Worm (Caenorhabditis elegans) whole organism, L2 larva: ENCODE measurements around the gene C30G7.5.

ENCODE experiments used
- Y55F3AM.14 ChIP-seq: fragments of 200-800 bp; sonication (Bioruptor generic); optimal IDR thresholded peaks from 2 replicates; lab custom pipeline; 2018; ENCODE audit warnings: mild to moderate bottlenecking, missing genetic modification characterization, missing compliant biosample characterization
- egl-27 ChIP-seq: sonication (generic microtip); optimal IDR thresholded peaks from 3 replicates; lab custom pipeline; 2017; ENCODE audit warnings: missing biosample characterization, missing genetic modification reagents, missing genetic modification characterization
- elt-3 ChIP-seq: sonication (generic microtip); optimal IDR thresholded peaks from 2 replicates; lab custom pipeline; 2017; ENCODE audit warnings: missing biosample characterization, missing genetic modification characterization
- lin-13 ChIP-seq: fragments of 150-350 bp; optimal IDR thresholded peaks from 2 replicates; lab custom pipeline; 2014; ENCODE audit warnings: missing biosample characterization, missing genetic modification reagents, missing genetic modification characterization
- sma-3 ChIP-seq: sonication (generic microtip); optimal IDR thresholded peaks from 2 replicates; lab custom pipeline; 2016; ENCODE audit warnings: missing genetic modification reagents, missing genetic modification characterization, missing compliant biosample characterization
- unc-62 ChIP-seq: fragments of 150-350 bp; optimal IDR thresholded peaks from 2 replicates; lab custom pipeline; 2014; ENCODE audit warnings: missing biosample characterization, missing genetic modification reagents, missing genetic modification characterization

DNA sequence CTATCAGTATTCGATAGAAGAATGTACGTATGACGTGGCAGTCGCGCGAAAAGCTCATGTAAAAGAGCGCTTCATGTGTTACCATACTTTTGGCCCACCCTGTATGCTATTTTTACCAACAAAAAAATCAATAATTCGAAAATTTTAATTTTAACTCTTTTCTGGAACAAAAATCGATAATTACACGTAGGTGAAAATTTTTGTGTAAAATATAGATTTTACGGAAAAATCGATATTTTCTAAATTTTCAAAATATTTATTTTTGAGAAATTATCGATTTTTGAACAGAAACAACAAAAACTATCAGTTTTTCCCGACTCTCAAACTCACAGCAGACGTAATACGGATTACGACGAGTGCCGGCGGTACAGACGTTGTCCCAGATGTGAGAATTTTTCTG lies 9.4 kb downstream of the C30G7.5 start:
- TF ChIP-seq lin-13 (GFP tag; lab: Kevin White, UChicago) (no peak), unc-62 (GFP tag; lab: Kevin White, UChicago) (no peak), egl-27 (tag; lab: Kevin White, UChicago) (no peak), Y55F3AM.14 (GFP tag; lab: Kevin White, UChicago) (no peak), elt-3 (tag; lab: Kevin White, UChicago) (no peak), sma-3 (GFP tag; lab: Kevin White, UChicago) (no peak)
